Fruit fly (Drosophila melanogaster) ovary, adult (tissue): ENCODE results near the gene eIF4H1.

Experiments
- CG17801 ChIP-seq: fragments of 200-800 bp; optimal IDR thresholded peaks from 2 replicates; lab custom pipeline; 2019; ENCODE audit warnings: missing biosample characterization, mild to moderate bottlenecking, missing genetic modification characterization, moderate library complexity; ENCODE audit not compliant: partially characterized antibody

eIF4H1 gene

DNA sequence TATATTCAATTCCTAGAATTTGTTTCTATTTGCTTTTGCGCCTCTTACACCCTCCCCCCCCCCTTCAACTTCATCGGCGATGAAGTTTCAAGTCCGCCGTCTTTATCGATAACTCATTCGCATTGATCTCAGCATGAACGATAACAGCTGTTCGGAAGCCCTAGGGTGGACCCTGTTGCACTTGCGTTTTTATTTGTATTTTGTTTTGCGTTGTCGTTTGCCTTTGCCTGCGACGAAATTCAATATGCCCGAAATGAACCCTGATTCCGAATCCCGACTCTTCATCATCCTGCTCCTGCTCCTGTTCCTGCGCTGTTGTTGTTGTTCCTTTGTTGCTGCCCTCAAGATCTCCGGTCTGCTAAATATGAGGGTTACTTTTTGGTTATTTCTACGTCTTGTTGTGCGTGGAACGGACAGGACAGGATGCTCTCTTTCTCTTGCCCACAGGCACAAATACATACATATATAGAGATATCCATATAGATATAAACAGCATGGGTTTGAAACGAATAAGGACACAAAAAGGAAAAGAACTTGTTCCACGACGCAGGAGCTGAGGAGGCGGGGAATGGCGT lies 21.9 kb upstream of the eIF4H1 start:
- TF ChIP-seq CG17801 = no peak

DNA sequence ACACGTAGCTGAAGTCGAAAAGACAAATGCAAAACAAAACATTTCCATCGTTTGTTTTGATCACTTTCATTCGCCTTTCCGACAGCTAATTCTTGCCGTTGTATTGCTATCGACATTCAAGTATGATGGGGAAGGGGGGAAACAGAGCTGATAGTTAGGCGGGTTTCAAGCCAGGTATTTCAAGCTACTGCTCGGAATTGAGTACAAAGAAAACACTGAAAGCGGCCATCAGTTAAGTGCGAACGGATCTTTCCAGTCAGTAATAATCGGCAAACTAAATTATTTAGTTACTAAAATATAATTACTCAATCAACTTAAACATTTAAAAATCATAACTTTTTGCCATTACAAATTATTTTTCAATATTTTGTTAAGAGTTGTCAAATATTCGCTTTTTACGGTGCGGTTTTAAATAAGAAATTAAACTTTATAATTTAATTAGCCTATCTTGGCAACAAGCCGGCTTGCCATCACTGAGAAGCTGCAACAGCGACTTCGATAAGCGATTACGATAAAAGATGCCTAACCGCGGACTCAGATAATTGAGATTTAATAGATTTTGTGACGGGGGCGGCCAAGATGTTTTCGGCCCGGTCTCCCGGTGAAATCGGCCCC lies 20.6 kb upstream of the eIF4H1 start:
- TF ChIP-seq CG17801 = no peak

DNA sequence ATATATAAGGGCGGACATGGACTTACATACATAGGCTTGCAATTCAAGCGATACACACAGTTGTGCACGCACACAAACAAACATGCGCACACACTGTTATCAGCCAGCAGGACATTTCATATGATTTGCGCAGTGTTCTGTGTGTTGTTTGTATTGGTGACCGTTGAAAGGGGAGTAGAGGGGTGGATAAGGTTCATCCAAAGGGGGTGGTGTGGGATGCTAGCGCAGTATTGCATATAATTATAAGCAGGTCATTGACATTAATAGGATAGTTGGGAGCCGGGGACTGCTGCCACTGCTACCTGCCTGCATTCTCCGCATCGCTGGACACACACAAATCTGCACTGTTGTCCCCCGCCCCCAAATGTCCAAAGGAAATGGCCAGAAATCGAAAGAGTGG lies 20.0 kb upstream of the eIF4H1 start:
- TF ChIP-seq CG17801 = no peak

DNA sequence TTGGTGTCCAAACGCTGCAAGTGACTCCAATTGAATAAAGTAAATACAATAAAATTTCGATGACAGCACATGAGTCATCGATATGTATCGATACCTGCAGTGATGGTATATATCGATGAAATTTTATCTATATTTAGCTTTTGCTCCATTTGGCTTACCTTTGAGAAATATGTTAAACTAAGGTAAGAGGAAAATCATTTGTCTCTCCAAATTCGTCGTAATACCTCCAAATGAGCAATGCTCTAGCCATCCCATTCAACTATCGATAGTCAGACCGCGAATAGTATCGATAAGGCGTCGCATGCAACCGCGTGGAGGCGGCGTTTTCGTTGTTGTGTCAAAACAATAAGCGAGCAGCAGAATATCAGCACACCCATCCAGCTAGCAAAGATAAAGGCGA lies 7.2 kb upstream of the eIF4H1 start, which contains the start of the genes Cdc50 and rngo:
Gene Cdc50 (minus strand): TSS at position 52 of the 400 bp plus-strand sequence.
Gene rngo (plus strand): TSS at position 189 of the 400 bp plus-strand sequence.
- peak; percentile 46 for TF ChIP-seq CG17801

DNA sequence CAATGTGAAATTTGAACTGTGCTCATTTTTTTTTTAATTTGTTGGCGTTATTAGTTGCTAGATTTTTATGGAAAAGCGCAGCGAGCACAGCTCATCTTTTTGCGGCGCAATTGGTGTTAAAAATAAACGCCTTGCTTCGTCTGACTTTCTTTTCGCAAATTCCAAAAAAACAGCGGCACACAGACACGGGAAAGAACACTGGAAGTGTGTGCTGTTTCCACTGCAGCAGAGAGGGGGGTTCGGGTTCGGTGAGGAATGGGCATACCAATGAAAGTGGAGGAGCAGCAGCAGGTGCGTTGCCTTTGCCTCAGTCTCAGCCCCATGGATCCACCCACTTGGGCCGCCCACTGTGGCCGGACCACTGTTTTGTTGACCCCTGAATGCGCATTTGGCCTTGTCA lies 6.1 kb upstream of the eIF4H1 start:
- no peak for TF ChIP-seq CG17801

DNA sequence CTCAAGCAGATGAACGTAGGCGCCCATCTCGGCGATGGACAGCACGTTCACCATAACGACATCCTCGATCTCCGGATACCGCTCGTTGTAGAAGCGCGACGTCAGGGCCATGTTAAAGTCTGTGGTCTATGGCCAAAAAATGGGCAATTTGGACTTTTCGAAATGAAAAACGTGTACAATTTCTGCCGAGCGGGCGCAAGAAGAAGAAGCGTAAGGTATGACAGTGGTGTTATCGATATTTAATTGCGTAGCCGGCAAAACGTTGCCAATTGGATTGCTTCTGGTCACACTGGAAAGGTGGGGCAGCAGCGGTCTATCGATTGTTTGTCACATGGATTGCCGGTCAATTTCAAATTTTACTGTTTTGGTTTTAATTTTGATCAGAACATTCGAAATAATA lies 1.7 kb upstream of the eIF4H1 start, which contains the start of gene eIF2alpha:
Gene eIF2alpha (minus strand): TSS at position 225 of the 400 bp plus-strand sequence.
- peak; percentile 56 for TF ChIP-seq CG17801

DNA sequence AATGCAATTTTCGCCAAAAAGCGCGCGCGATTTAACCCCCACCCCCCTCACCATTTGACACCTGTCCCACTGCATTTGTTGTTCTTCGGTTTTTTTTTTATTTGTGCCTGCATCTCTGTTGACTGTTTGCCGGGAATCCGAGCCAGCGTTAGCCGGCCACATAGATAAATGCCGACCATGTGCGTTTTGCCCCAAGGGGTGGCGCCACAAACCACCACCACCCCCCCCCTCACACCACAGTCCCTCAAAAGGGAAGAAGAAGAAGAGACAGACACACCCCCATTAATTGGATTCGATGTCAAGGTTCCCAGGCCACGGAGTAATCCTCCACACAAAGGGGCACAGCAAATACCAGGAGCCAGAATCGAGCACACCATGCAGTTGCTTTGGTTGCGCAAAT lies 851 bp downstream of the eIF4H1 start:
- TF ChIP-seq CG17801 = no peak

DNA sequence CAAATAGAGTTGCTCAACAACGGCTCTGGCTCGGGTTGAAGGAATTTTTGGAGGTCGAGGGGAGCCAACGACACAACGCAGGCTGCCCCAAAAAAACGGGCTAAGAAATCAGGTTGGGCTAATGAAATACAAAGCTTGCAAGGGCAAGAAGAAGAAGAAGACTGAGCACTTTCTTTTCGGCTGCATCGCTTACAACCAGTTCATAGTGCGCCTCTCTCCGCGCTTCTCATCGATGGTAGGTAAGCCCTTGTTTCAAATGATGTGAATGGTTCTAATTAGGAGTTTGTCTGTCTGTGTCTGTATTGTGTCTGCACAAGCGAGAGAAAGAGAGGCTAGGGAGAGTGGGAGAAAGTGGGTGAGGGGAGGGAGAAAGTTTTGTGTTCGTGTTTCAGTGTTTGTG lies 8.1 kb downstream of the eIF4H1 start:
- TF ChIP-seq CG17801 = no peak

DNA sequence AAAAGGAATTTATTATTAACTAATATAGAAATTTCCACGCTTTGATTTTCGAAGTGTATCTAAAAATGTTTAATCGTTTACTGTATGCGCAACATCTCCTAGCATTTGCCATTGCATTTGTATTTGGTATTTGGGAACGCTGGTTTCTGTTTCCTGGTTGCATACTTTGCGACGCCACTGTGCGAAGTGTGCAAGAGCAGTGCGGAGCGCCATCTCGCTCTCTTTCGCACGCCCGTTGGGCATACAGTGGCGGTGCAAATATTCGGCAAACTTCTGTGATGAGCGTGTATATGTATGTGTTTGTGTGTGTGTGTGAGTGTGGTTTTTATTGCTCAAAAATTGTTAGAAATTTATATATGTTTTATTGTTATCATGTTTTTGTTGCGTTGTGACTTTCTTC lies 10.1 kb downstream of the eIF4H1 start:
- TF ChIP-seq CG17801 = no peak

DNA sequence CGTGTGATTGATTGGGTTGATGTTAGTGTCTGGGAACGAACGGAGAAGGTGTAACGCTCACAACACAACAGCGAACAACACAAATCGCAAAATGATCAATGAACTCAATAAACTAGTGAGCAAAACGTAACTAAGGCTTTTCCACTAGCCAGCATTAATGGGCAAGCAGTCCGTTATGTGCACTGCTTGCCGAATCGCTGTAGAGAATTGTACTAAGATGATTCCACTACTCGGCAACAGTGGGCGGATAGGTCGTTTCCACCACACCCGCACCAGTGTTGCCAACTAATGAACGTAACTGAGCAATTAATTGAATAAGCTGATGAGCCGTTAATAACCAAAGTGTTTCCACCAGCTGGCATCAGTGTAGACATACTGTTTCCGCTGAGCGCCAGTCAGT lies 36.1 kb downstream of the eIF4H1 start:
- no peak for TF ChIP-seq CG17801
